Worm (Caenorhabditis elegans) whole organism, L3 larva: Measurements from ENCODE around the gene ugt-49.

ENCODE experiments used
- aly-2 ChIP-seq: fragments of 150-350 bp; optimal IDR thresholded peaks from 2 replicates; lab custom pipeline; 2014; ENCODE audit warnings: missing biosample characterization, missing genetic modification characterization
- ama-1 ChIP-seq: fragments of 150-350 bp; optimal IDR thresholded peaks from 2 replicates; lab custom pipeline; 2018
- ceh-16 ChIP-seq: sonication (generic microtip); optimal IDR thresholded peaks from 2 replicates; lab custom pipeline; 2017; ENCODE audit warnings: missing biosample characterization, missing genetic modification characterization
- egl-27 ChIP-seq: sonication (generic microtip); optimal IDR thresholded peaks from 4 replicates; lab custom pipeline; 2017; ENCODE audit warnings: missing biosample characterization, missing genetic modification reagents, missing genetic modification characterization
- elt-1 ChIP-seq: fragments of 150-350 bp; optimal IDR thresholded peaks from 2 replicates; lab custom pipeline; 2014; ENCODE audit warnings: missing biosample characterization, missing genetic modification characterization
- elt-3 ChIP-seq, 3 experiments: fragments of 150-350 bp in 1 of 3; sonication (generic microtip) in 2 of 3; optimal IDR thresholded peaks; 2 replicates in 2 of 3; 4 replicates in 1 of 3; lab custom pipeline; 2014 to 2017; ENCODE audit warnings: missing biosample characterization in 3 of 3, missing genetic modification characterization in 3 of 3
- eor-1 ChIP-seq, 2 experiments: fragments of 150-350 bp; optimal IDR thresholded peaks; 2 replicates each; lab custom pipeline; 2014 to 2018; ENCODE audit warnings: missing biosample characterization in 2 of 2, missing genetic modification characterization in 2 of 2
- fos-1 ChIP-seq: fragments of 150-350 bp; optimal IDR thresholded peaks from 2 replicates; lab custom pipeline; 2014; ENCODE audit warnings: missing biosample characterization, missing genetic modification characterization
- hmg-11 ChIP-seq: sonication (generic microtip); optimal IDR thresholded peaks from 2 replicates; lab custom pipeline; 2016; ENCODE audit warnings: missing genetic modification characterization, missing compliant biosample characterization
- pha-4 ChIP-seq: fragments of 150-350 bp; optimal IDR thresholded peaks from 2 replicates; lab custom pipeline; 2014; ENCODE audit warnings: missing biosample characterization, missing genetic modification reagents, missing genetic modification characterization
- pqm-1 ChIP-seq: fragments of 150-350 bp; optimal IDR thresholded peaks from 2 replicates; lab custom pipeline; 2017; ENCODE audit warnings: missing biosample characterization, missing genetic modification characterization, inconsistent platforms

DNA sequence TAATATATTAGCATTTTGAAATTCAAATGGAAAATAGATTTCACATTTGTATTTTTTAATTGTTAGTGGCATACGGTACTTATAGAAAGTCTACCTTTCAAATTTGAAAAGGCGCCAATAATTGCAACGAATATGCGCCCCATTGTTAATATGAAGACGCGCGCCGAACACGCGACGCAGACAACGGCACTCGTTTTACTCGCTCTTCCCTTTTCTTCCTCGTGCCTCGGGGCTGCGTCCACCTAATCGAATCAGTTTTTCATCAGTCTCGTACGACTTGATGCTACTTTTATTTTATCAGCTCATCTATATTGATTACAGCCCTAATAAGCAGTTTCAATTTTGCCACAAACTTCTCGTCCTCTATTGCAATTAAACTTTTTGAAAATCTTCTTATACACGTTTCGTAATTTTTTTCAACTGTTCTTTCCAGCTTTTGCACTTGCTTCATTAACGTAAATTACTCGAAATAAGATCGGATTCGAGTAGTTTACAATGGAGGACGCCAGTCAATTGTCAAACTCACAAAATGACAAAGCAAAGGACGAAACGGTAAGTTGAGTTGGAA is 10.2 kb upstream of the ugt-49 start, which contains the start of gene cash-1:
- TF ChIP-seq elt-1 (tag; lab: Kevin White, UChicago) (no peak), ama-1 (lab: Kevin White, UChicago) (no peak), elt-3 (tag; optimal IDR thresholded peaks at IDR 0.05; lab: Kevin White, UChicago) (no peak), pha-4 (peak; percentile 87), fos-1 (tag; lab: Kevin White, UChicago) (no peak), eor-1 (tag; optimal IDR thresholded peaks at IDR 0.05; lab: Kevin White, UChicago) (no peak), hmg-11 (tag; lab: Kevin White, UChicago) (no peak), ceh-16 (tag; lab: Kevin White, UChicago) (no peak), aly-2 (tag; lab: Kevin White, UChicago) (no peak), egl-27 (tag; lab: Kevin White, UChicago) (no peak), pqm-1 (tag; lab: Kevin White, UChicago) (peak; percentile 60)
